Fruit fly (Drosophila melanogaster) whole organism, embryonic: Measurements from ENCODE around the gene CG13024.

Experiments
- ATbp ChIP-seq: fragments of 200-800 bp; sonication (Bioruptor generic); optimal IDR thresholded peaks from 2 replicates; lab custom pipeline; 2017; ENCODE audit warnings: missing biosample characterization, mild to moderate bottlenecking, missing genetic modification characterization, missing genetic modification reagents
- CG10267 ChIP-seq: fragments of 200-800 bp; sonication (Bioruptor generic); optimal IDR thresholded peaks from 2 replicates; lab custom pipeline; 2018; ENCODE audit warnings: missing biosample characterization, mild to moderate bottlenecking, missing genetic modification characterization, moderate library complexity
- CG11504 ChIP-seq: fragments of 200-800 bp; sonication (Bioruptor generic); optimal IDR thresholded peaks from 3 replicates; lab custom pipeline; 2019; ENCODE audit warnings: missing biosample characterization, mild to moderate bottlenecking, missing genetic modification characterization, moderate library complexity
- CG11696 ChIP-seq: fragments of 200-800 bp; sonication (Bioruptor generic); IDR thresholded peaks from 2 replicates; pipeline ENCODE4 v1.3.6; 2022; ENCODE audit warnings: missing biosample characterization, missing genetic modification characterization
- CG13424 ChIP-seq: fragments of 200-800 bp; sonication (Bioruptor generic); optimal IDR thresholded peaks from 2 replicates; lab custom pipeline; 2019; ENCODE audit warnings: missing biosample characterization, mild to moderate bottlenecking, missing genetic modification characterization, moderate library complexity
- CG15269 ChIP-seq: fragments of 200-800 bp; sonication (Bioruptor generic); optimal IDR thresholded peaks from 2 replicates; lab custom pipeline; 2018; ENCODE audit warnings: missing biosample characterization, mild to moderate bottlenecking, missing genetic modification characterization, moderate library complexity
- CG1602 ChIP-seq: fragments of 200-800 bp; sonication (Bioruptor generic); optimal IDR thresholded peaks from 3 replicates; lab custom pipeline; 2016; ENCODE audit warnings: missing biosample characterization, missing genetic modification characterization
- CG18619 ChIP-seq: fragments of 200-800 bp; sonication (Bioruptor generic); optimal IDR thresholded peaks from 3 replicates; lab custom pipeline; 2017; ENCODE audit warnings: missing biosample characterization, mild to moderate bottlenecking, missing genetic modification characterization
- CG2678 ChIP-seq: fragments of 200-800 bp; sonication (Bioruptor generic); optimal IDR thresholded peaks from 3 replicates; lab custom pipeline; 2019; ENCODE audit warnings: missing biosample characterization, mild to moderate bottlenecking, missing genetic modification characterization, moderate library complexity
- CG2875 ChIP-seq: fragments of 200-800 bp; sonication (Bioruptor generic); optimal IDR thresholded peaks from 2 replicates; lab custom pipeline; 2017; ENCODE audit warnings: missing biosample characterization, mild to moderate bottlenecking, missing genetic modification characterization, missing genetic modification reagents
- CG31441 ChIP-seq: fragments of 200-800 bp; sonication (Bioruptor generic); IDR thresholded peaks from 2 replicates; pipeline ENCODE4 v1.3.6; 2022; ENCODE audit warnings: missing biosample characterization, missing genetic modification characterization
- CG32532 ChIP-seq: fragments of 200-800 bp; sonication (Bioruptor generic); IDR thresholded peaks from 2 replicates; pipeline ENCODE4 v1.3.6; 2022; ENCODE audit warnings: missing biosample characterization, missing genetic modification characterization
- CG3281 ChIP-seq: fragments of 200-800 bp; sonication (Bioruptor generic); optimal IDR thresholded peaks from 3 replicates; lab custom pipeline; 2017; ENCODE audit warnings: missing biosample characterization, mild to moderate bottlenecking, missing genetic modification characterization
- CG7556 ChIP-seq: fragments of 200-800 bp; sonication (Bioruptor generic); optimal IDR thresholded peaks from 2 replicates; lab custom pipeline; 2017; ENCODE audit warnings: missing biosample characterization, mild to moderate bottlenecking, missing genetic modification characterization
- CG7963 ChIP-seq: fragments of 200-800 bp; sonication (Bioruptor generic); IDR thresholded peaks from 3 replicates; pipeline ENCODE4 v1.3.6; 2022; ENCODE audit warnings: missing biosample characterization, missing genetic modification characterization; ENCODE audit not compliant: partially characterized antibody
- CG8388 ChIP-seq: fragments of 200-800 bp; sonication (Bioruptor generic); optimal IDR thresholded peaks from 2 replicates; lab custom pipeline; 2019; ENCODE audit warnings: missing biosample characterization, mild to moderate bottlenecking, missing genetic modification characterization, moderate library complexity
- CG8924 ChIP-seq: fragments of 200-800 bp; optimal IDR thresholded peaks from 3 replicates; lab custom pipeline; 2019; ENCODE audit warnings: missing biosample characterization, mild to moderate bottlenecking, missing genetic modification characterization, moderate library complexity
- CoRest ChIP-seq: fragments of 200-800 bp; sonication (Bioruptor generic); optimal IDR thresholded peaks from 3 replicates; lab custom pipeline; 2018; ENCODE audit warnings: missing biosample characterization, mild to moderate bottlenecking, missing genetic modification characterization, moderate library complexity
- CrebB ChIP-seq: fragments of 200-800 bp; sonication (Bioruptor generic); optimal IDR thresholded peaks from 3 replicates; lab custom pipeline; 2018; ENCODE audit warnings: missing biosample characterization, mild to moderate bottlenecking, missing genetic modification characterization
- Dbx ChIP-seq: fragments of 200-800 bp; sonication (Bioruptor generic); IDR thresholded peaks from 3 replicates; pipeline ENCODE4 v1.3.6; 2022; ENCODE audit warnings: missing biosample characterization, missing genetic modification characterization
- Drgx ChIP-seq: fragments of 200-800 bp; sonication (Bioruptor generic); IDR thresholded peaks from 2 replicates; pipeline ENCODE4 v1.3.6; 2022; ENCODE audit warnings: missing biosample characterization, missing genetic modification characterization
- Eip74EF ChIP-seq, 2 experiments: fragments of 200-800 bp in 1 of 2; fragments of >200 bp in 1 of 2; sonication (Bioruptor generic) in 1 of 2; optimal IDR thresholded peaks; 2 replicates each; lab custom pipeline; 2017 to 2019; ENCODE audit warnings: missing biosample characterization in 2 of 2, missing genetic modification characterization in 2 of 2, mild to moderate bottlenecking in 1 of 2, moderate library complexity in 1 of 2
- HHEX ChIP-seq: fragments of 200-800 bp; sonication (Bioruptor generic); optimal IDR thresholded peaks from 3 replicates; lab custom pipeline; 2017; ENCODE audit warnings: missing biosample characterization, mild to moderate bottlenecking, missing genetic modification characterization, missing genetic modification reagents
- Hr78 ChIP-seq, 2 experiments: fragments of 200-800 bp in 1 of 2; fragments of >200 bp in 1 of 2; sonication (Bioruptor generic) in 1 of 2; optimal IDR thresholded peaks; 2 replicates each; lab custom pipeline; 2017 to 2019; ENCODE audit warnings: missing biosample characterization in 2 of 2, missing genetic modification characterization in 2 of 2, mild to moderate bottlenecking in 1 of 2, moderate library complexity in 1 of 2
- MBD-R2 ChIP-seq: fragments of 200-800 bp; sonication (Bioruptor generic); IDR thresholded peaks from 2 replicates; pipeline ENCODE4 v1.3.6; 2022; ENCODE audit warnings: missing biosample characterization, missing genetic modification characterization
- MTF-1 ChIP-seq: fragments of 200-800 bp; sonication (Bioruptor generic); optimal IDR thresholded peaks from 2 replicates; lab custom pipeline; 2018; ENCODE audit warnings: missing biosample characterization, mild to moderate bottlenecking, missing genetic modification characterization, borderline replicate concordance
- Rfx ChIP-seq: fragments of 200-800 bp; sonication (Bioruptor generic); IDR thresholded peaks from 2 replicates; pipeline ENCODE4 v1.3.6; 2022; ENCODE audit warnings: missing biosample characterization, missing genetic modification characterization
- Side ChIP-seq: fragments of 200-800 bp; sonication (Bioruptor generic); optimal IDR thresholded peaks from 2 replicates; lab custom pipeline; 2016; ENCODE audit warnings: missing biosample characterization, missing genetic modification characterization
- Sin3A ChIP-seq: fragments of >200 bp; optimal IDR thresholded peaks from 2 replicates; lab custom pipeline; 2018
- aop ChIP-seq: fragments of 200-800 bp; sonication (Bioruptor generic); IDR thresholded peaks from 2 replicates; pipeline ENCODE4 v1.3.6; 2022; ENCODE audit warnings: missing biosample characterization, missing genetic modification characterization
- btn ChIP-seq: fragments of 200-800 bp; sonication (Bioruptor generic); optimal IDR thresholded peaks from 2 replicates; lab custom pipeline; 2016; ENCODE audit warnings: missing biosample characterization, missing genetic modification characterization
- chinmo ChIP-seq: fragments of 200-800 bp; sonication (Bioruptor generic); IDR thresholded peaks from 4 replicates; pipeline ENCODE4 v1.3.6; 2022; ENCODE audit warnings: missing biosample characterization, missing genetic modification characterization; ENCODE audit not compliant: partially characterized antibody
- dpn ChIP-seq, 2 experiments: fragments of 200-800 bp; sonication (Bioruptor generic); optimal IDR thresholded peaks; 3 replicates each; lab custom pipeline; 2016; ENCODE audit warnings: missing biosample characterization in 2 of 2, missing genetic modification characterization in 2 of 2
- emc ChIP-seq: fragments of 200-800 bp; sonication (Bioruptor generic); optimal IDR thresholded peaks from 2 replicates; lab custom pipeline; 2016; ENCODE audit warnings: missing biosample characterization, missing genetic modification characterization
- gem ChIP-seq: fragments of 200-800 bp; sonication (Bioruptor generic); optimal IDR thresholded peaks from 2 replicates; lab custom pipeline; 2019; ENCODE audit warnings: missing biosample characterization, mild to moderate bottlenecking, missing genetic modification characterization, moderate library complexity
- grau ChIP-seq: fragments of 200-800 bp; optimal IDR thresholded peaks from 3 replicates; lab custom pipeline; 2019; ENCODE audit warnings: missing biosample characterization, mild to moderate bottlenecking, missing genetic modification characterization, moderate library complexity
- sd ChIP-seq: fragments of 200-800 bp; sonication (Bioruptor generic); optimal IDR thresholded peaks from 3 replicates; lab custom pipeline; 2018; ENCODE audit warnings: missing biosample characterization, mild to moderate bottlenecking, missing genetic modification characterization, moderate library complexity
- tap ChIP-seq: fragments of 200-800 bp; optimal IDR thresholded peaks from 3 replicates; lab custom pipeline; 2019; ENCODE audit warnings: missing biosample characterization, mild to moderate bottlenecking, missing genetic modification characterization, moderate library complexity
- twi ChIP-seq: fragments of 200-800 bp; optimal IDR thresholded peaks from 2 replicates; lab custom pipeline; 2019; ENCODE audit warnings: missing biosample characterization, mild to moderate bottlenecking, missing genetic modification characterization, moderate library complexity
- unc-4 ChIP-seq: fragments of 200-800 bp; sonication (Bioruptor generic); IDR thresholded peaks from 2 replicates; pipeline ENCODE4 v1.3.6; 2022; ENCODE audit warnings: missing biosample characterization, missing genetic modification characterization; ENCODE audit not compliant: partially characterized antibody
- unpg ChIP-seq: fragments of 200-800 bp; sonication (Bioruptor generic); optimal IDR thresholded peaks from 3 replicates; lab custom pipeline; 2018; ENCODE audit warnings: missing biosample characterization, mild to moderate bottlenecking, missing genetic modification characterization, moderate library complexity
- vnd ChIP-seq: fragments of 200-800 bp; sonication (Bioruptor generic); IDR thresholded peaks from 3 replicates; pipeline ENCODE4 v1.3.6; 2022; ENCODE audit warnings: missing biosample characterization, missing genetic modification characterization; ENCODE audit not compliant: partially characterized antibody

CG13024 gene

dm6 chr3L:16870723-16871137 lies 41.9 kb upstream of the CG13024 start (continued):
- TF ChIP-seq twi (tag; lab: Kevin White, UChicago) = no peak
- peak; percentile 62 for TF ChIP-seq gem (tag; lab: Kevin White, UChicago)
- TF ChIP-seq CG18619 = peak; percentile 1
- peak in 1 of 2 experiments; percentile 44 for TF ChIP-seq Eip74EF (GFP tag; optimal IDR thresholded peaks at IDR 0.05; lab: Kevin White, UChicago)
- TF ChIP-seq CG1602 = peak; percentile 18
- no peak for TF ChIP-seq Drgx (GFP tag; lab: Robert Waterston, UW)
- TF ChIP-seq CG15269 (tag; lab: Kevin White, UChicago) = peak; percentile 19
- TF ChIP-seq CG10267 = peak; percentile 43
- peak in 1 of 2 experiments; percentile 8 for TF ChIP-seq dpn (GFP tag; optimal IDR thresholded peaks at IDR 0.05; lab: Kevin White, UChicago)
- no peak for TF ChIP-seq Sin3A (lab: Kevin White, UChicago)
- peak; percentile 53; the same call in 1 of the 2 replicates for TF ChIP-seq CG31441
- 0 out of 2 replicates have a peak, but pooled peaks have one; percentile 8 for TF ChIP-seq Rfx (GFP tag; lab: Robert Waterston, UW)
- TF ChIP-seq CG13424 (tag; lab: Kevin White, UChicago) = peak; percentile 28
- TF ChIP-seq CG2678 = peak; percentile 62
- no peak for TF ChIP-seq chinmo (GFP tag; lab: Robert Waterston, UW)
- no peak for TF ChIP-seq CG7963 (GFP tag; lab: Robert Waterston, UW)
- peak; percentile 8 for TF ChIP-seq CG2875 (GFP tag; lab: Kevin White, UChicago)
- TF ChIP-seq btn (GFP tag; lab: Kevin White, UChicago) = no peak
- peak in 1 of 2 experiments; percentile 0 for TF ChIP-seq Hr78 (GFP tag; optimal IDR thresholded peaks at IDR 0.05; lab: Kevin White, UChicago)
- peak; percentile 14 for TF ChIP-seq CG8388 (GFP tag; lab: Kevin White, UChicago)
- TF ChIP-seq CG7556 = peak; percentile 75
- TF ChIP-seq unc-4 (GFP tag; lab: Robert Waterston, UW) = no peak
- TF ChIP-seq ATbp (GFP tag; lab: Kevin White, UChicago) = peak; percentile 42
- TF ChIP-seq CG3281 (GFP tag; lab: Kevin White, UChicago) = peak; percentile 47
- no peak for TF ChIP-seq vnd (GFP tag; lab: Robert Waterston, UW)
- TF ChIP-seq CoRest (tag; lab: Kevin White, UChicago) = peak; percentile 35
- peak; percentile 75 for TF ChIP-seq CG11696 (GFP tag; lab: Robert Waterston, UW)
- TF ChIP-seq Side = no peak
- peak; percentile 20 for TF ChIP-seq CrebB
- TF ChIP-seq MTF-1 (GFP tag; lab: Kevin White, UChicago) = no peak
- TF ChIP-seq CG8924 (tag; lab: Kevin White, UChicago) = peak; percentile 48
- no peak for TF ChIP-seq CG32532 (GFP tag; lab: Robert Waterston, UW)
- TF ChIP-seq MBD-R2 (GFP tag; lab: Robert Waterston, UW) = no peak
- peak; percentile 72 for TF ChIP-seq CG11504
- TF ChIP-seq emc (GFP tag; lab: Kevin White, UChicago) = no peak
- TF ChIP-seq aop (GFP tag; lab: Robert Waterston, UW) = no peak
- peak; percentile 49 for TF ChIP-seq grau (tag; lab: Kevin White, UChicago)
- peak; percentile 5 for TF ChIP-seq tap (tag; lab: Kevin White, UChicago)
- peak; percentile 32 for TF ChIP-seq unpg (GFP tag; lab: Kevin White, UChicago)
- peak; percentile 56 for TF ChIP-seq HHEX (GFP tag; lab: Kevin White, UChicago)
- no peak for TF ChIP-seq sd (tag; lab: Kevin White, UChicago)
- TF ChIP-seq Dbx = 0 out of 3 replicates have a peak, but pooled peaks have one; percentile 7
